Fruit fly (Drosophila melanogaster): Measurements from ENCODE around the gene CG31606.

dm6 chr2L:8165800-8166576 lies 18.6 kb downstream of the CG31606 start:
- no peak for TF ChIP-seq Myc (optimal IDR thresholded peaks at IDR 0.05)
- TF ChIP-seq woc (GFP tag; optimal IDR thresholded peaks at IDR 0.05), result no peak
- TF ChIP-seq psq (GFP tag; optimal IDR thresholded peaks at IDR 0.05), result no peak
- no peak for TF ChIP-seq pan (optimal IDR thresholded peaks at IDR 0.05)
- TF ChIP-seq foxo (GFP tag; optimal IDR thresholded peaks at IDR 0.05), result no peak
- no peak for TF ChIP-seq lola (GFP tag; optimal IDR thresholded peaks at IDR 0.05)
- no peak for TF ChIP-seq Dfd (GFP tag; optimal IDR thresholded peaks at IDR 0.05)
- TF ChIP-seq dl (GFP tag; optimal IDR thresholded peaks at IDR 0.05; ENCODE audit: insufficient read depth in 1 of 2, partially characterized antibody in 2 of 2), result no peak
- no peak for TF ChIP-seq Rel (GFP tag; optimal IDR thresholded peaks at IDR 0.05)
- TF ChIP-seq Rel (tag; optimal IDR thresholded peaks at IDR 0.05), result no peak
- no peak for TF ChIP-seq usp (GFP tag; optimal IDR thresholded peaks at IDR 0.05)
- no peak for TF ChIP-seq jim (GFP tag; optimal IDR thresholded peaks at IDR 0.05)

Measured in whole organism, wandering third instar larva.